Fruit fly (Drosophila melanogaster) whole organism, embryonic: Measurements from ENCODE around the gene cort.

Source experiments
- Asciz ChIP-seq: fragments of 200-800 bp; sonication (Bioruptor generic); optimal IDR thresholded peaks from 2 replicates; lab custom pipeline; 2017; ENCODE audit warnings: missing biosample characterization, mild to moderate bottlenecking, missing genetic modification characterization, missing genetic modification reagents
- Atf3 ChIP-seq: fragments of 200-800 bp; sonication (Bioruptor generic); optimal IDR thresholded peaks from 3 replicates; lab custom pipeline; 2016; ENCODE audit warnings: missing biosample characterization, missing genetic modification characterization
- CG10147 ChIP-seq: fragments of 200-800 bp; sonication (Bioruptor generic); optimal IDR thresholded peaks from 2 replicates; lab custom pipeline; 2019; ENCODE audit warnings: missing biosample characterization, mild to moderate bottlenecking, missing genetic modification characterization, moderate library complexity
- CG10366 ChIP-seq: fragments of 200-800 bp; sonication (Bioruptor generic); IDR thresholded peaks from 2 replicates; pipeline ENCODE4 v1.3.6; 2022; ENCODE audit warnings: missing biosample characterization, missing genetic modification characterization
- CG10654 ChIP-seq: fragments of 200-800 bp; sonication (Bioruptor generic); optimal IDR thresholded peaks from 2 replicates; lab custom pipeline; 2016; ENCODE audit warnings: missing biosample characterization, missing genetic modification characterization
- CG11398 ChIP-seq: fragments of 200-800 bp; sonication (Bioruptor generic); optimal IDR thresholded peaks from 2 replicates; lab custom pipeline; 2016; ENCODE audit warnings: missing biosample characterization, missing genetic modification characterization
- CG11695 ChIP-seq: fragments of 200-800 bp; sonication (Bioruptor generic); IDR thresholded peaks from 3 replicates; pipeline ENCODE4 v1.3.6; 2022; ENCODE audit warnings: missing biosample characterization, missing genetic modification characterization
- CG14710 ChIP-seq: fragments of 200-800 bp; sonication (Bioruptor generic); optimal IDR thresholded peaks from 3 replicates; lab custom pipeline; 2019; ENCODE audit warnings: missing biosample characterization, mild to moderate bottlenecking, missing genetic modification characterization, moderate library complexity
- CG14965 ChIP-seq: fragments of 200-800 bp; sonication (Bioruptor generic); optimal IDR thresholded peaks from 2 replicates; lab custom pipeline; 2016; ENCODE audit warnings: missing biosample characterization, missing genetic modification characterization, borderline replicate concordance
- CG17829 ChIP-seq: fragments of 200-800 bp; optimal IDR thresholded peaks from 2 replicates; lab custom pipeline; 2019; ENCODE audit warnings: missing biosample characterization, mild to moderate bottlenecking, missing genetic modification characterization, moderate library complexity
- CG31365 ChIP-seq: fragments of 200-800 bp; sonication (Bioruptor generic); optimal IDR thresholded peaks from 2 replicates; lab custom pipeline; 2018; ENCODE audit warnings: missing biosample characterization, mild to moderate bottlenecking, missing genetic modification characterization
- CG34376 ChIP-seq: fragments of 200-800 bp; sonication (Bioruptor generic); optimal IDR thresholded peaks from 2 replicates; lab custom pipeline; 2018; ENCODE audit warnings: missing biosample characterization, mild to moderate bottlenecking, missing genetic modification characterization
- CG3726 ChIP-seq: fragments of 200-800 bp; sonication (Bioruptor generic); IDR thresholded peaks from 3 replicates; pipeline ENCODE4, ENCODE4 v1.3.6; 2022; ENCODE audit warnings: missing biosample characterization, missing genetic modification characterization
- CG42726 ChIP-seq: fragments of 200-800 bp; sonication (Bioruptor generic); IDR thresholded peaks from 2 replicates; pipeline ENCODE4 v1.3.6; 2022; ENCODE audit warnings: missing biosample characterization, missing genetic modification characterization; ENCODE audit not compliant: partially characterized antibody
- CG43689 ChIP-seq: fragments of 200-800 bp; sonication (Bioruptor generic); IDR thresholded peaks from 2 replicates; pipeline ENCODE4 v1.3.6; 2022; ENCODE audit warnings: missing biosample characterization, missing genetic modification characterization
- CG6654 ChIP-seq: fragments of 200-800 bp; sonication (Bioruptor generic); optimal IDR thresholded peaks from 2 replicates; lab custom pipeline; 2017; ENCODE audit warnings: missing biosample characterization, mild to moderate bottlenecking, missing genetic modification characterization
- CG6683 ChIP-seq: fragments of 200-800 bp; sonication (Bioruptor generic); optimal IDR thresholded peaks from 2 replicates; lab custom pipeline; 2017; ENCODE audit warnings: missing biosample characterization, mild to moderate bottlenecking, missing genetic modification characterization, missing genetic modification reagents
- CG9609 ChIP-seq: fragments of 200-800 bp; sonication (Bioruptor generic); optimal IDR thresholded peaks from 3 replicates; lab custom pipeline; 2016; ENCODE audit warnings: missing biosample characterization, missing genetic modification characterization
- CTCF ChIP-seq: fragments of 200-800 bp; sonication (Bioruptor generic); optimal IDR thresholded peaks from 2 replicates; lab custom pipeline; 2017; ENCODE audit warnings: missing biosample characterization, mild to moderate bottlenecking, missing genetic modification characterization, moderate library complexity
- Dip3 ChIP-seq: fragments of 200-800 bp; sonication (Bioruptor generic); optimal IDR thresholded peaks from 3 replicates; lab custom pipeline; 2016; ENCODE audit warnings: missing biosample characterization, missing genetic modification characterization
- E2f1 ChIP-seq: fragments of 200-800 bp; sonication (Bioruptor generic); IDR thresholded peaks from 2 replicates; pipeline ENCODE4 v1.3.6; 2022; ENCODE audit warnings: missing biosample characterization, missing genetic modification characterization
- Fer1 ChIP-seq: fragments of 200-800 bp; sonication (Bioruptor generic); optimal IDR thresholded peaks from 2 replicates; lab custom pipeline; 2017; ENCODE audit warnings: missing biosample characterization, mild to moderate bottlenecking, missing genetic modification characterization
- Gsc ChIP-seq: fragments of 200-800 bp; sonication (Bioruptor generic); IDR thresholded peaks from 2 replicates; pipeline ENCODE4 v1.3.6; 2022; ENCODE audit warnings: missing biosample characterization, missing genetic modification characterization
- H15 ChIP-seq: fragments of 200-800 bp; sonication (Bioruptor generic); IDR thresholded peaks from 3 replicates; pipeline ENCODE4 v1.3.6; 2022; ENCODE audit warnings: missing biosample characterization, missing genetic modification characterization
- Jarid2 ChIP-seq: fragments of 200-800 bp; sonication (Bioruptor generic); optimal IDR thresholded peaks from 3 replicates; lab custom pipeline; 2017; ENCODE audit warnings: mild to moderate bottlenecking, missing biosample characterization, missing genetic modification reagents, missing genetic modification characterization
- MESR4 ChIP-seq: fragments of 200-800 bp; sonication (Bioruptor generic); optimal IDR thresholded peaks from 2 replicates; lab custom pipeline; 2018; ENCODE audit warnings: missing biosample characterization, mild to moderate bottlenecking, missing genetic modification characterization, moderate library complexity
- Meics ChIP-seq: fragments of 200-800 bp; sonication (Bioruptor generic); optimal IDR thresholded peaks from 2 replicates; lab custom pipeline; 2017; ENCODE audit warnings: missing biosample characterization, mild to moderate bottlenecking, missing genetic modification characterization
- Pdp1 ChIP-seq, 2 experiments: fragments of 200-800 bp; sonication (Bioruptor generic); optimal IDR thresholded peaks; 3 replicates each; lab custom pipeline; 2016; ENCODE audit warnings: missing biosample characterization in 2 of 2, missing genetic modification characterization in 2 of 2, mild to moderate bottlenecking in 1 of 2, moderate library complexity in 1 of 2
- Sin3A ChIP-seq: fragments of >200 bp; optimal IDR thresholded peaks from 2 replicates; lab custom pipeline; 2018
- Sry-δ ChIP-seq: fragments of 200-800 bp; sonication (Bioruptor generic); optimal IDR thresholded peaks from 2 replicates; lab custom pipeline; 2016; ENCODE audit warnings: missing biosample characterization, missing genetic modification characterization
- Tbp ChIP-seq: fragments of >200 bp; optimal IDR thresholded peaks from 2 replicates; lab custom pipeline; 2018; ENCODE audit warnings: missing biosample characterization, missing genetic modification characterization
- Trl ChIP-seq, 3 experiments: fragments of >200 bp in 2 of 3; fragments of 200-800 bp in 1 of 3; sonication (Bioruptor generic) in 1 of 3; optimal IDR thresholded peaks; 2 replicates in 1 of 3; 3 replicates in 2 of 3; lab custom pipeline; 2016 to 2017; ENCODE audit warnings: missing biosample characterization in 1 of 3, missing genetic modification characterization in 1 of 3
- ato ChIP-seq: fragments of 200-800 bp; sonication (Bioruptor generic); IDR thresholded peaks from 2 replicates; pipeline ENCODE4 v1.3.6; 2022; ENCODE audit warnings: missing biosample characterization, missing genetic modification characterization; ENCODE audit not compliant: partially characterized antibody
- bigmax ChIP-seq: fragments of 200-800 bp; sonication (Bioruptor generic); optimal IDR thresholded peaks from 2 replicates; lab custom pipeline; 2018; ENCODE audit warnings: missing biosample characterization, mild to moderate bottlenecking, missing genetic modification characterization
- da ChIP-seq: fragments of 200-800 bp; sonication (Bioruptor generic); optimal IDR thresholded peaks from 2 replicates; lab custom pipeline; 2016; ENCODE audit warnings: missing biosample characterization, missing genetic modification characterization
- disco-r ChIP-seq: fragments of 200-800 bp; sonication (Bioruptor generic); optimal IDR thresholded peaks from 2 replicates; lab custom pipeline; 2016; ENCODE audit warnings: missing biosample characterization, missing genetic modification characterization
- fu2 ChIP-seq: fragments of 200-800 bp; sonication (Bioruptor generic); optimal IDR thresholded peaks from 2 replicates; lab custom pipeline; 2016; ENCODE audit warnings: missing biosample characterization, missing genetic modification characterization
- lmd ChIP-seq: fragments of 200-800 bp; sonication (Bioruptor generic); IDR thresholded peaks from 2 replicates; pipeline ENCODE4 v1.3.6; 2022; ENCODE audit warnings: missing biosample characterization, missing genetic modification characterization
- nerfin-2 ChIP-seq: fragments of 200-800 bp; sonication (Bioruptor generic); IDR thresholded peaks from 2 replicates; pipeline ENCODE4 v1.3.6; 2022; ENCODE audit warnings: missing biosample characterization, missing genetic modification characterization; ENCODE audit not compliant: partially characterized antibody
- nom ChIP-seq: fragments of 200-800 bp; sonication (Bioruptor generic); optimal IDR thresholded peaks from 2 replicates; lab custom pipeline; 2017; ENCODE audit warnings: missing biosample characterization, missing genetic modification characterization, mild to moderate bottlenecking, moderate library complexity, missing genetic modification reagents
- odd ChIP-seq: fragments of 200-800 bp; sonication (Bioruptor generic); optimal IDR thresholded peaks from 2 replicates; lab custom pipeline; 2017; ENCODE audit warnings: missing biosample characterization, mild to moderate bottlenecking, missing genetic modification characterization
- phol ChIP-seq: fragments of 200-800 bp; sonication (Bioruptor generic); optimal IDR thresholded peaks from 3 replicates; lab custom pipeline; 2018; ENCODE audit warnings: missing biosample characterization, mild to moderate bottlenecking, missing genetic modification characterization, moderate library complexity
- pros ChIP-seq: fragments of 200-800 bp; sonication (Bioruptor generic); optimal IDR thresholded peaks from 3 replicates; lab custom pipeline; 2019; ENCODE audit warnings: missing biosample characterization, mild to moderate bottlenecking, missing genetic modification characterization, moderate library complexity
- psq ChIP-seq: fragments of 200-800 bp; sonication (Bioruptor generic); optimal IDR thresholded peaks from 2 replicates; lab custom pipeline; 2017; ENCODE audit warnings: missing biosample characterization, missing genetic modification characterization
- sc ChIP-seq, 3 experiments: fragments of >200 bp in 2 of 3; fragments of 200-800 bp in 1 of 3; sonication (Bioruptor generic) in 1 of 3; optimal IDR thresholded peaks; 2 replicates in 2 of 3; 3 replicates in 1 of 3; lab custom pipeline; 2017; ENCODE audit warnings: mild to moderate bottlenecking in 1 of 3, missing biosample characterization in 1 of 3, missing genetic modification characterization in 1 of 3, missing genetic modification reagents in 1 of 3
- slou ChIP-seq: fragments of 200-800 bp; sonication (Bioruptor generic); optimal IDR thresholded peaks from 3 replicates; lab custom pipeline; 2016; ENCODE audit warnings: missing biosample characterization, missing genetic modification characterization
- sr ChIP-seq: fragments of 200-800 bp; sonication (Bioruptor generic); IDR thresholded peaks from 3 replicates; pipeline ENCODE4 v1.3.6; 2022; ENCODE audit warnings: missing biosample characterization, missing genetic modification characterization
- ssp ChIP-seq: fragments of 200-800 bp; sonication (Bioruptor generic); IDR thresholded peaks from 2 replicates; pipeline ENCODE4 v1.3.6; 2022; ENCODE audit warnings: missing biosample characterization, missing genetic modification characterization
- ttk ChIP-seq: fragments of 200-800 bp; sonication (Bioruptor generic); IDR thresholded peaks from 2 replicates; pipeline ENCODE4 v2.1.2; 2022; ENCODE audit warnings: missing biosample characterization, missing genetic modification characterization
- wdn ChIP-seq: fragments of 200-800 bp; sonication (Bioruptor generic); IDR thresholded peaks from 2 replicates; pipeline ENCODE4 v1.3.6; 2022; ENCODE audit warnings: missing biosample characterization, missing genetic modification characterization
- zen ChIP-seq: fragments of 200-800 bp; sonication (Bioruptor generic); optimal IDR thresholded peaks from 3 replicates; lab custom pipeline; 2018; ENCODE audit warnings: missing biosample characterization, mild to moderate bottlenecking, missing genetic modification characterization, moderate library complexity

The cort gene

DNA sequence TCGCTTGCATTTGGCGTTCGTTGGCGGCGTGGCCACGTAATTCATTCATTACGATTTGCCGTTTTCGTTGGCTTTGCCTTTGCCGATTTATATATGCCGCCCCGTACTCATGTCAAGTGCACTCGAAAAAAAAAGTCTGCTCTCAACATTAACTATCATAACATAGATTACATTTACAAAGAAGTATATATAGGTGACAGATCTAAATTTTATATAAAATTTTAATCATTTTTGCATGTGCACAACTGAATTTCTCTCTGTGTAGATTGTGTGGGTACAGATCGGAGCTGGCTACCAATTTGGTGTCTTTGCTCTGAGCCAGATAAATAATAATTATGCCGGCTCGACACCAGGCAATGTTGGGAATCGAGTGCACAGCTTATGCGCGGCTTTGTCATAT is 22.0 kb upstream of the cort start (continued):
- TF ChIP-seq odd: no peak
- TF ChIP-seq CG11695: peak; percentile 20; the same call in 1 of the 3 replicates
- no peak for TF ChIP-seq Trl (optimal IDR thresholded peaks at IDR 0.05; lab: Kevin White, UChicago)
- no peak for TF ChIP-seq Trl (GFP tag; optimal IDR thresholded peaks at IDR 0.05; lab: Kevin White, UChicago)
- TF ChIP-seq CG42726 (GFP tag; lab: Robert Waterston, UW): no peak
- TF ChIP-seq CG6654: no peak
- TF ChIP-seq CG14710 (tag; lab: Kevin White, UChicago): peak; percentile 29
- TF ChIP-seq Jarid2 (GFP tag; lab: Kevin White, UChicago): no peak
- TF ChIP-seq MESR4: no peak
- no peak for TF ChIP-seq Tbp (GFP tag; lab: Kevin White, UChicago)
- TF ChIP-seq CG10366: no peak; the same call in 1 of the 2 replicates
- no peak for TF ChIP-seq H15
- peak; percentile 27 for TF ChIP-seq Meics (GFP tag; lab: Kevin White, UChicago)
- TF ChIP-seq CG3726: no peak
- TF ChIP-seq CG6683 (GFP tag; lab: Kevin White, UChicago): no peak
- no peak for TF ChIP-seq disco-r (GFP tag; lab: Kevin White, UChicago)
- TF ChIP-seq phol (tag; lab: Kevin White, UChicago): peak; percentile 49
- TF ChIP-seq CG9609 (GFP tag; lab: Kevin White, UChicago): no peak
- no peak for TF ChIP-seq Dip3 (GFP tag; lab: Kevin White, UChicago)
- no peak for TF ChIP-seq CTCF (GFP tag; lab: Kevin White, UChicago)
- no peak for TF ChIP-seq psq (GFP tag; lab: Kevin White, UChicago)
- no peak for TF ChIP-seq fu2 (GFP tag; lab: Kevin White, UChicago)
- peak; percentile 63 for TF ChIP-seq E2f1 (GFP tag; lab: Robert Waterston, UW)
- no peak for TF ChIP-seq wdn (GFP tag; lab: Robert Waterston, UW)
- no peak for TF ChIP-seq CG10147
- no peak for TF ChIP-seq slou (GFP tag; lab: Kevin White, UChicago)
- TF ChIP-seq bigmax (GFP tag; lab: Kevin White, UChicago): no peak
- peak; percentile 13 to 39 for TF ChIP-seq Pdp1 (GFP tag; optimal IDR thresholded peaks at IDR 0.05; lab: Kevin White, UChicago)
- TF ChIP-seq pros (GFP tag; lab: Kevin White, UChicago): no peak
- TF ChIP-seq Sin3A (lab: Kevin White, UChicago): no peak
- TF ChIP-seq Asciz (GFP tag; lab: Kevin White, UChicago): peak; percentile 30
- no peak for TF ChIP-seq CG11398 (GFP tag; lab: Kevin White, UChicago)
- TF ChIP-seq CG43689: no peak
- peak; percentile 20 for TF ChIP-seq CG10654 (GFP tag; lab: Kevin White, UChicago)
- no peak for TF ChIP-seq CG14965 (GFP tag; lab: Kevin White, UChicago)
- no peak for TF ChIP-seq sc (optimal IDR thresholded peaks at IDR 0.05; lab: Kevin White, UChicago)
- no peak for TF ChIP-seq sc (GFP tag; optimal IDR thresholded peaks at IDR 0.05; lab: Kevin White, UChicago)
- peak; percentile 32; the same call in 1 of the 2 replicates for TF ChIP-seq ssp (GFP tag; lab: Robert Waterston, UW)
- peak; percentile 46 for TF ChIP-seq CG17829 (tag; lab: Kevin White, UChicago)
- no peak for TF ChIP-seq ato (GFP tag; lab: Robert Waterston, UW)
- TF ChIP-seq zen: peak; percentile 68
- no peak for TF ChIP-seq da (GFP tag; lab: Kevin White, UChicago)
- TF ChIP-seq CG31365 (tag; lab: Kevin White, UChicago): no peak
- TF ChIP-seq CG34376: no peak
- TF ChIP-seq ttk: peak; percentile 42
- TF ChIP-seq Atf3 (GFP tag; lab: Kevin White, UChicago): peak; percentile 6
- TF ChIP-seq sr: no peak
- no peak for TF ChIP-seq Gsc (GFP tag; lab: Robert Waterston, UW)
- no peak for TF ChIP-seq nerfin-2 (GFP tag; lab: Robert Waterston, UW)
- peak; percentile 2 for TF ChIP-seq Fer1
- TF ChIP-seq lmd (GFP tag; lab: Robert Waterston, UW): peak; percentile 41; the same call in 1 of the 2 replicates
- no peak for TF ChIP-seq Sry-δ (GFP tag; lab: Kevin White, UChicago)
- no peak for TF ChIP-seq nom (GFP tag; lab: Kevin White, UChicago)
